Fruit fly (Drosophila melanogaster) whole organism, prepupa: ENCODE data around the gene Tmx3.

Experiments used
- CG10631 ChIP-seq: fragments of 200-800 bp; sonication (Bioruptor generic); optimal IDR thresholded peaks from 2 replicates; lab custom pipeline; 2016; ENCODE audit warnings: missing biosample characterization, missing genetic modification characterization
- CG11762 ChIP-seq: fragments of 200-800 bp; sonication (Bioruptor generic); optimal IDR thresholded peaks from 3 replicates; lab custom pipeline; 2016; ENCODE audit warnings: missing biosample characterization, missing genetic modification characterization; ENCODE audit not compliant: insufficient read depth
- CG11902 ChIP-seq: fragments of 200-800 bp; sonication (Bioruptor generic); optimal IDR thresholded peaks from 3 replicates; lab custom pipeline; 2016; ENCODE audit warnings: missing biosample characterization, missing genetic modification characterization
- CG15336 ChIP-seq: fragments of 200-800 bp; sonication (Bioruptor generic); IDR thresholded peaks from 2 replicates; pipeline ENCODE4 v1.3.6; 2022; ENCODE audit warnings: missing biosample characterization, missing genetic modification characterization
- CG1621 ChIP-seq: fragments of 200-800 bp; sonication (Bioruptor generic); optimal IDR thresholded peaks from 3 replicates; lab custom pipeline; 2018; ENCODE audit warnings: missing biosample characterization, mild to moderate bottlenecking, missing genetic modification characterization
- CG31627 ChIP-seq: fragments of 200-800 bp; sonication (Bioruptor generic); optimal IDR thresholded peaks from 3 replicates; lab custom pipeline; 2016; ENCODE audit warnings: missing biosample characterization, missing genetic modification characterization
- CG32006 ChIP-seq: fragments of 200-800 bp; sonication (Bioruptor generic); optimal IDR thresholded peaks from 3 replicates; lab custom pipeline; 2017; ENCODE audit warnings: missing biosample characterization, mild to moderate bottlenecking, missing genetic modification characterization
- CG34406 ChIP-seq: fragments of 200-800 bp; sonication (Bioruptor generic); optimal IDR thresholded peaks from 3 replicates; lab custom pipeline; 2016; ENCODE audit warnings: missing biosample characterization, missing genetic modification characterization
- CG3919 ChIP-seq: fragments of 200-800 bp; sonication (Bioruptor generic); optimal IDR thresholded peaks from 3 replicates; lab custom pipeline; 2016; ENCODE audit warnings: missing biosample characterization, missing genetic modification characterization
- CG4318 ChIP-seq: fragments of 200-800 bp; sonication (Bioruptor generic); optimal IDR thresholded peaks from 3 replicates; lab custom pipeline; 2017; ENCODE audit warnings: missing biosample characterization, mild to moderate bottlenecking, missing genetic modification characterization
- CG6808 ChIP-seq: fragments of 200-800 bp; sonication (Bioruptor generic); optimal IDR thresholded peaks from 3 replicates; lab custom pipeline; 2017; ENCODE audit warnings: missing biosample characterization, missing genetic modification characterization, mild to moderate bottlenecking, moderate library complexity, missing genetic modification reagents
- CG6854 ChIP-seq: fragments of 200-800 bp; sonication (Bioruptor generic); optimal IDR thresholded peaks from 2 replicates; lab custom pipeline; 2017; ENCODE audit warnings: missing biosample characterization, mild to moderate bottlenecking, missing genetic modification characterization
- CG7368 ChIP-seq: fragments of 200-800 bp; sonication (Bioruptor generic); optimal IDR thresholded peaks from 3 replicates; lab custom pipeline; 2016; ENCODE audit warnings: missing biosample characterization, missing genetic modification characterization
- Eip75B ChIP-seq: fragments of 200-800 bp; sonication (Bioruptor generic); optimal IDR thresholded peaks from 3 replicates; lab custom pipeline; 2016; ENCODE audit warnings: missing biosample characterization, missing genetic modification characterization
- Eip78C ChIP-seq: fragments of 200-800 bp; sonication (Bioruptor generic); peaks from one replicate; lab custom pipeline; 2016; ENCODE audit warnings: missing biosample characterization, missing genetic modification characterization
- Eip93F ChIP-seq: fragments of 200-800 bp; sonication (Bioruptor generic); optimal IDR thresholded peaks from 2 replicates; lab custom pipeline; 2016; ENCODE audit warnings: missing biosample characterization, mild to moderate bottlenecking, missing genetic modification characterization
- Ets21C ChIP-seq: fragments of 200-800 bp; sonication (Bioruptor generic); optimal IDR thresholded peaks from 3 replicates; lab custom pipeline; 2016; ENCODE audit warnings: missing biosample characterization, missing genetic modification characterization
- Ets96B ChIP-seq: fragments of 200-800 bp; optimal IDR thresholded peaks from 2 replicates; lab custom pipeline; 2019; ENCODE audit warnings: missing biosample characterization, mild to moderate bottlenecking, missing genetic modification characterization, moderate library complexity
- Gug ChIP-seq: fragments of 200-800 bp; sonication (Bioruptor generic); IDR thresholded peaks from 2 replicates; pipeline ENCODE4 v1.3.6; 2022; ENCODE audit warnings: missing biosample characterization, missing genetic modification characterization
- Hr38 ChIP-seq: sonication (Bioruptor generic); optimal IDR thresholded peaks from 2 replicates; lab custom pipeline; 2016; ENCODE audit warnings: missing biosample characterization, missing genetic modification characterization
- Hr39 ChIP-seq: fragments of 200-800 bp; sonication (Bioruptor generic); optimal IDR thresholded peaks from 2 replicates; lab custom pipeline; 2016; ENCODE audit warnings: missing biosample characterization, missing genetic modification characterization
- Hr4 ChIP-seq: fragments of 200-800 bp; sonication (Bioruptor generic); optimal IDR thresholded peaks from 3 replicates; lab custom pipeline; 2016; ENCODE audit warnings: missing biosample characterization, missing genetic modification characterization
- Lpt ChIP-seq: fragments of 200-800 bp; sonication (Bioruptor generic); optimal IDR thresholded peaks from 3 replicates; lab custom pipeline; 2016; ENCODE audit warnings: missing biosample characterization, missing genetic modification characterization
- Met ChIP-seq: fragments of 200-800 bp; sonication (Bioruptor generic); optimal IDR thresholded peaks from 3 replicates; lab custom pipeline; 2016; ENCODE audit warnings: missing biosample characterization, missing genetic modification characterization
- Sox102F ChIP-seq: fragments of 200-800 bp; sonication (Bioruptor generic); optimal IDR thresholded peaks from 2 replicates; lab custom pipeline; 2016; ENCODE audit warnings: missing biosample characterization, mild to moderate bottlenecking, missing genetic modification characterization
- Sox14 ChIP-seq: fragments of 200-800 bp; sonication (Bioruptor generic); optimal IDR thresholded peaks from 3 replicates; lab custom pipeline; 2016; ENCODE audit warnings: missing biosample characterization, missing genetic modification characterization
- Sox15 ChIP-seq: fragments of 200-800 bp; sonication (Bioruptor generic); optimal IDR thresholded peaks from 3 replicates; lab custom pipeline; 2016; ENCODE audit warnings: missing biosample characterization, missing genetic modification characterization
- achi ChIP-seq: fragments of 200-800 bp; sonication (Bioruptor generic); optimal IDR thresholded peaks from 3 replicates; lab custom pipeline; 2016; ENCODE audit warnings: missing biosample characterization, missing genetic modification characterization
- acj6 ChIP-seq: fragments of 200-800 bp; sonication (Bioruptor generic); optimal IDR thresholded peaks from 3 replicates; lab custom pipeline; 2016; ENCODE audit warnings: missing biosample characterization, missing genetic modification characterization
- cyc ChIP-seq: fragments of 200-800 bp; sonication (Bioruptor generic); optimal IDR thresholded peaks from 3 replicates; lab custom pipeline; 2016; ENCODE audit warnings: missing biosample characterization, missing genetic modification characterization
- dac ChIP-seq: fragments of 200-800 bp; sonication (Bioruptor generic); optimal IDR thresholded peaks from 2 replicates; lab custom pipeline; 2017; ENCODE audit warnings: missing biosample characterization, mild to moderate bottlenecking, missing genetic modification characterization
- dsx ChIP-seq: fragments of 200-800 bp; optimal IDR thresholded peaks from 3 replicates; lab custom pipeline; 2019; ENCODE audit warnings: missing biosample characterization, mild to moderate bottlenecking, missing genetic modification characterization, moderate library complexity; ENCODE audit not compliant: poor library complexity, severe bottlenecking
- fd59A ChIP-seq: fragments of 200-800 bp; sonication (Bioruptor generic); optimal IDR thresholded peaks from 2 replicates; lab custom pipeline; 2017; ENCODE audit warnings: missing biosample characterization, mild to moderate bottlenecking, missing genetic modification characterization, missing genetic modification reagents
- net ChIP-seq: fragments of 200-800 bp; sonication (Bioruptor generic); optimal IDR thresholded peaks from 3 replicates; lab custom pipeline; 2016; ENCODE audit warnings: missing biosample characterization, missing genetic modification characterization
- pdm3 ChIP-seq: fragments of 200-800 bp; sonication (Bioruptor generic); optimal IDR thresholded peaks from 3 replicates; lab custom pipeline; 2016; ENCODE audit warnings: missing biosample characterization, missing genetic modification characterization
- salr ChIP-seq, 2 experiments: fragments of 200-800 bp; sonication (Bioruptor generic); optimal IDR thresholded peaks; 3 replicates each; lab custom pipeline; 2016 to 2018; ENCODE audit warnings: missing biosample characterization in 2 of 2, missing genetic modification characterization in 2 of 2, mild to moderate bottlenecking in 1 of 2
- spab ChIP-seq: fragments of 200-800 bp; sonication (Bioruptor generic); optimal IDR thresholded peaks from 2 replicates; lab custom pipeline; 2017; ENCODE audit warnings: missing biosample characterization, mild to moderate bottlenecking, missing genetic modification characterization, missing genetic modification reagents
- ss ChIP-seq, 2 experiments: fragments of 200-800 bp; sonication (Bioruptor generic); optimal IDR thresholded peaks; 2 replicates in 1 of 2; 3 replicates in 1 of 2; lab custom pipeline; 2017 to 2018; ENCODE audit warnings: mild to moderate bottlenecking in 2 of 2, missing biosample characterization in 2 of 2, missing genetic modification characterization in 2 of 2, moderate library complexity in 1 of 2
- svp ChIP-seq: fragments of 200-800 bp; sonication (Bioruptor generic); peaks from one replicate; lab custom pipeline; 2016; ENCODE audit warnings: missing biosample characterization, missing genetic modification characterization

Gene Tmx3

DNA sequence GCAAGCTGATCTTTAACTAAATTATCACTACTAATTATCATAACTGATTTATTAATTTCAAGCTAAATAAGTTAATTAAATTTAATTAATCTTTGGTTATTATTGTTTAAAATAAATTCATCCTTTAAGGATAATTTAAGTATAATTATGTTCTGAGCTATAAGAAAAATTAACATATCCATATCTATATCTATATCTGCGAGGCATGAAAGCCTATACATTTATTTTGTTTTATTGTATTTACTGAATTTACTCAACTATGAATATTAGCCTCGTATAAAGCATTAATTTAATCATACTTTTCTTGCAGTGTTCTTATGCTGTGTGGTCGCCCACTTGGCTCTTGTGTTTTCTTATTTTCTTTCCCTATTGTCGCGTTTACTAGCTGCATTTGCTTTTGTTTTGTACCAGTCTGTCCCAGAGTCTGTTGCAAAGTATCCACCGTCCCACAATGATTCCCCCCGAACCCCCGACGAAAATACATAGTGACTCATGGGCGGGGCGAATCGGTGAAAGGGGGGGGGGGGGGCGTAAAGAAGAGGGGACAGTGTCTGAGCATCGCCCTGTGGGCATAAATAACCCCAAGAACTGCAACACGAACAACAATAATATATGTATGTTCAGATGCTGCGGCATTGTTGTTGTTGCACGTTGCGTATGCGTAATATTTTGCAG is 14.2 kb upstream of the Tmx3 start (continued):
- TF ChIP-seq CG11902: no peak
- no peak for TF ChIP-seq Eip93F
- TF ChIP-seq ss (GFP tag; optimal IDR thresholded peaks at IDR 0.05; lab: Kevin White, UChicago): peak; percentile 49 to 72
- no peak for TF ChIP-seq CG11762 (GFP tag; lab: Kevin White, UChicago)
- TF ChIP-seq CG6808 (GFP tag; lab: Kevin White, UChicago): peak; percentile 35
- no peak for TF ChIP-seq Hr39 (GFP tag; lab: Kevin White, UChicago)
- TF ChIP-seq CG6854 (GFP tag; lab: Kevin White, UChicago): no peak
- TF ChIP-seq CG4318 (GFP tag; lab: Kevin White, UChicago): no peak
- no peak for TF ChIP-seq Sox15 (GFP tag; lab: Kevin White, UChicago)
- TF ChIP-seq dac (GFP tag; lab: Kevin White, UChicago): no peak
- peak; percentile 57 for TF ChIP-seq svp (GFP tag; lab: Kevin White, UChicago)
- no peak for TF ChIP-seq pdm3 (GFP tag; lab: Kevin White, UChicago)
- no peak for TF ChIP-seq Met (GFP tag; lab: Kevin White, UChicago)
- TF ChIP-seq CG31627 (GFP tag; lab: Kevin White, UChicago): no peak
- peak; percentile 97 for TF ChIP-seq dsx (GFP tag; lab: Kevin White, UChicago)
- no peak for TF ChIP-seq CG34406
- no peak for TF ChIP-seq CG10631 (GFP tag; lab: Kevin White, UChicago)
- no peak for TF ChIP-seq Hr4 (GFP tag; lab: Kevin White, UChicago)
- peak; percentile 15 for TF ChIP-seq CG32006 (GFP tag; lab: Kevin White, UChicago)
- TF ChIP-seq Lpt: peak; percentile 7
- no peak for TF ChIP-seq fd59A (GFP tag; lab: Kevin White, UChicago)
- no peak for TF ChIP-seq Hr38
- TF ChIP-seq, all 60 proteins: peak for 18

DNA sequence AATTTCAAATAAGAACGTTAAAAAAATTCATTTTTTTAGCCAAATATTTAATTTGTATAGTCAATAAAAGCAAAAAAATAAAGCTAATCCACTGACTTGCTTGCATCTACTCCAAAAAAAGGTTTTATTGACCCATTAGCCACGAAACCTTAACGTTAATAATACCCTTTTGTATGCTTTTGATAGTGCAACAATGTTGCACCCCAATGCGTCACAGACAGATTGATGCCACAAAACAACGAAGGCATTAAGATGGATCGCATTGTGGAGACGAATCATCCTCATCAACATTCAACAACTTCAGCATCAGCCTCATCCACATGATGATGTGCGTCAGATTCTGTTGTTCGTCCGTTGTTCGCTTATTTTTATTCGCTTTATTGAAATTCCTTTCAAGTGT is 13.5 kb upstream of the Tmx3 start:
- TF ChIP-seq Eip78C (GFP tag; lab: Kevin White, UChicago): peak; percentile 45
- TF ChIP-seq dsx (GFP tag; lab: Kevin White, UChicago): peak; percentile 98
- TF ChIP-seq Ets21C (GFP tag; lab: Kevin White, UChicago): no peak

DNA sequence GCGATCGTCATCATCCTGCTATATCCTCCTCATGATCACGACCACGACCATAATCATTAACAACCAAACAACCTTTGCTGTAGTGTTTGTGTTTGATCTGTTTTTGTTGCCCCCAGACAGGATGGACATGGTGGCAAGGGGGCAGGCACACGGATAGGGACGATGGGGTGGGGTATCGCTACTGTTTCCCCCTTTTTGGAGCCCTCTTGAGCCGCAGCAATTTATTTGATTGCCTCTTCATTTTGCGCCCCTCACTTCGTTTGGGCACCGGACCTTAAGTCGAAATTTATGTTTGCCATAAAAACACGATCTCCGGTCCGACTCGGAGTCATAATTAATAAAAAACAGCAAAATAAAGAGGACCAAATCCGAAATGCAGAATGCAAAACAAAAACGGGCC is 13.1 kb upstream of the Tmx3 start:
- TF ChIP-seq ss (GFP tag; optimal IDR thresholded peaks at IDR 0.05; lab: Kevin White, UChicago): peak in 1 of 2 experiments; percentile 5
- TF ChIP-seq CG15336: no peak
- TF ChIP-seq Hr4 (GFP tag; lab: Kevin White, UChicago): no peak
- TF ChIP-seq dsx (GFP tag; lab: Kevin White, UChicago): peak; percentile 73
- peak; percentile 42 for TF ChIP-seq svp (GFP tag; lab: Kevin White, UChicago)
- TF ChIP-seq, all 60 proteins: peak for 3

DNA sequence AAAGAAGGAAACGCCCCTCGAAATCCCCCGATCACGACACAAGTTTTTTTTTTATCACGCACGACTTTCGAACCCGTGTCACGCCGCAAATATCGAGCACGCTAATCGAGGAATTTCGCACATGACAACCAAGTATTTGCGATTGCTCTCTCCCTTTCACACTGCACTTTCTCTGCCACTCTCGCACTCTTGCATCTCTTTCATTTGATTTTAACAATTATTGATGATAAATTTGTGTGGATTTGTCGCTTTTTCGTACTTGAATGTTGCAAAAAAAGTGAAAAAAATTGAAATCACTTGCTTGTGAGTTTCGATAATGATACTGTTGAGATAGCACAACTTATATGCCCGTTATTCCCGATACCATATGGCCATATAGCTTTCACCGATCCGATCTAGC is 11.7 kb upstream of the Tmx3 start, which contains the start of gene CG13073:
Gene CG13073, minus strand, starts transcription at position 101 of the 400 bp plus-strand sequence.
- TF ChIP-seq Eip78C (GFP tag; lab: Kevin White, UChicago) (peak; percentile 35), CG6854 (GFP tag; lab: Kevin White, UChicago) (no peak), CG6808 (GFP tag; lab: Kevin White, UChicago) (no peak)
- TF ChIP-seq, all 60 proteins: peak for 1

DNA sequence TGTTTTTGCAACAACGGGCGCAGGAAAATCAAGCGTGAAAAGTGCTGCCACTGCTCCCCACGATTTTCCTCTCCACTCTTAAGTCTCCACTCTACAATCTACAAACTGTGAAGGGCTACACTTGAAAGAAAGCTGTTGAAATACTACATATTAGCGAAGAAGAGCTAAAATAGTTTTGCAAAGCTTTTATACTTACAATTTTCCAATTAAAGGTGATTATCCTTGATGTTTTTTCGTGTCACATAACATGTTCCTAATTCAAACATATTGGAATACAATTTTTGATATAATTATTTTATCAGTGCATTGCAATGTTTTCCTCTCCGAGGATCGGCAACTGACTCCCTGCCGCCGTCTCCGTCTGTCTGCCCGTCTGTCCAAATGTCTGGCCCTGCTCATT is 11.0 kb upstream of the Tmx3 start:
- TF ChIP-seq CG1621 (tag; lab: Kevin White, UChicago): peak; percentile 16
- TF ChIP-seq Hr4 (GFP tag; lab: Kevin White, UChicago): peak; percentile 84
- peak; percentile 75 for TF ChIP-seq achi (GFP tag; lab: Kevin White, UChicago)
- TF ChIP-seq net: peak; percentile 41
- TF ChIP-seq Sox14 (GFP tag; lab: Kevin White, UChicago): peak; percentile 56
- peak; percentile 78 for TF ChIP-seq Lpt
- no peak for TF ChIP-seq Sox102F (GFP tag; lab: Kevin White, UChicago)
- no peak for TF ChIP-seq Eip93F
- TF ChIP-seq CG3919 (GFP tag; lab: Kevin White, UChicago): peak; percentile 72
- TF ChIP-seq Ets96B (tag; lab: Kevin White, UChicago): peak; percentile 40
- TF ChIP-seq Sox15 (GFP tag; lab: Kevin White, UChicago): no peak
- TF ChIP-seq CG7368: no peak
- no peak for TF ChIP-seq spab (GFP tag; lab: Kevin White, UChicago)
- no peak for TF ChIP-seq CG31627 (GFP tag; lab: Kevin White, UChicago)
- peak; percentile 55 for TF ChIP-seq acj6
- peak; percentile 43 for TF ChIP-seq CG11762 (GFP tag; lab: Kevin White, UChicago)
- TF ChIP-seq cyc (GFP tag; lab: Kevin White, UChicago): peak; percentile 21
- TF ChIP-seq ss (GFP tag; optimal IDR thresholded peaks at IDR 0.05; lab: Kevin White, UChicago): no peak
- TF ChIP-seq Gug (GFP tag; lab: Robert Waterston, UW): peak; percentile 65
- peak in 1 of 2 experiments; percentile 69 for TF ChIP-seq salr (GFP tag; optimal IDR thresholded peaks at IDR 0.05; lab: Kevin White, UChicago)
- peak; percentile 56 for TF ChIP-seq CG32006 (GFP tag; lab: Kevin White, UChicago)
- TF ChIP-seq Ets21C (GFP tag; lab: Kevin White, UChicago): no peak
- TF ChIP-seq dac (GFP tag; lab: Kevin White, UChicago): peak; percentile 40
- TF ChIP-seq Eip78C (GFP tag; lab: Kevin White, UChicago): peak; percentile 92
- TF ChIP-seq Eip75B (GFP tag; lab: Kevin White, UChicago): peak; percentile 74
- TF ChIP-seq CG10631 (GFP tag; lab: Kevin White, UChicago): peak; percentile 72
